Worm (Caenorhabditis elegans) whole organism, early embryonic: ENCODE results near the gene age-1.
A peak's percentile ranks its signal among the peaks of the same experiment; 100 is the strongest.

ENCODE experiments used
- B0310.2 ChIP-seq: sonication (generic microtip); optimal IDR thresholded peaks from 2 replicates; lab custom pipeline; 2016; ENCODE audit warnings: mild to moderate bottlenecking, missing genetic modification characterization, missing compliant biosample characterization
- F13C5.2 ChIP-seq: sonication (generic microtip); optimal IDR thresholded peaks from 2 replicates; lab custom pipeline; 2017; ENCODE audit warnings: mild to moderate bottlenecking, missing genetic modification characterization, inconsistent platforms, missing compliant biosample characterization
- aly-1 ChIP-seq: sonication (generic microtip); optimal IDR thresholded peaks from 2 replicates; lab custom pipeline; 2016; ENCODE audit warnings: missing genetic modification characterization, missing compliant biosample characterization
- ama-1 ChIP-seq: fragments of 150-350 bp; optimal IDR thresholded peaks from 2 replicates; lab custom pipeline; 2014
- ceh-13 ChIP-seq: fragments of 200-800 bp; sonication (Bioruptor generic); optimal IDR thresholded peaks from 2 replicates; lab custom pipeline; 2018; ENCODE audit warnings: mild to moderate bottlenecking, missing genetic modification characterization, missing compliant biosample characterization
- ceh-36 ChIP-seq: sonication (generic microtip); optimal IDR thresholded peaks from 2 replicates; lab custom pipeline; 2016; ENCODE audit warnings: missing genetic modification characterization, inconsistent platforms, missing compliant biosample characterization
- ets-7 ChIP-seq: sonication (generic microtip); optimal IDR thresholded peaks from 2 replicates; lab custom pipeline; 2016; ENCODE audit warnings: missing genotype, missing genetic modification characterization, missing compliant biosample characterization
- flt-1 ChIP-seq: fragments of 200-800 bp; sonication (Bioruptor generic); IDR thresholded peaks from 2 replicates; pipeline ENCODE4 v1.3.6; 2022; ENCODE audit warnings: missing genetic modification characterization, missing compliant biosample characterization
- hmbx-1 ChIP-seq: sonication (generic microtip); optimal IDR thresholded peaks from 2 replicates; lab custom pipeline; 2016; ENCODE audit warnings: mild to moderate bottlenecking, missing genetic modification characterization, missing compliant biosample characterization
- hmg-4 ChIP-seq: fragments of 200-800 bp; sonication (Bioruptor generic); optimal IDR thresholded peaks from 2 replicates; lab custom pipeline; 2018; ENCODE audit warnings: mild to moderate bottlenecking, missing genetic modification characterization, missing compliant biosample characterization
- hnd-1 ChIP-seq: sonication (generic microtip); optimal IDR thresholded peaks from 2 replicates; lab custom pipeline; 2016; ENCODE audit warnings: missing genetic modification characterization, missing compliant biosample characterization
- pes-1 ChIP-seq: fragments of 200-800 bp; sonication (Bioruptor generic); IDR thresholded peaks from 2 replicates; pipeline ENCODE4 v1.3.6; 2022; ENCODE audit warnings: missing genetic modification reagents, missing genetic modification characterization, missing compliant biosample characterization
- scrt-1 ChIP-seq: fragments of 200-800 bp; sonication (Bioruptor generic); IDR thresholded peaks from 2 replicates; pipeline ENCODE4 v1.3.6; 2022; ENCODE audit warnings: missing genetic modification characterization, missing compliant biosample characterization
- sea-1 ChIP-seq: fragments of 200-800 bp; sonication (Bioruptor generic); conservative IDR thresholded peaks from 2 replicates; pipeline ENCODE4 v1.3.6; 2022; ENCODE audit warnings: missing genetic modification characterization, missing compliant biosample characterization
- tbx-11 ChIP-seq: fragments of 200-800 bp; sonication (Bioruptor generic); IDR thresholded peaks from 2 replicates; pipeline ENCODE4 v1.3.6; 2022; ENCODE audit warnings: missing genetic modification characterization, missing compliant biosample characterization
- tbx-37 ChIP-seq: fragments of 200-800 bp; sonication (Bioruptor generic); conservative IDR thresholded peaks from 2 replicates; pipeline ENCODE4 v1.3.6; 2022; ENCODE audit warnings: missing genetic modification reagents, missing genetic modification characterization, missing compliant biosample characterization
- tra-4 ChIP-seq: sonication (generic microtip); optimal IDR thresholded peaks from 2 replicates; lab custom pipeline; 2017; ENCODE audit warnings: missing genetic modification characterization, missing compliant biosample characterization

age-1 gene

DNA sequence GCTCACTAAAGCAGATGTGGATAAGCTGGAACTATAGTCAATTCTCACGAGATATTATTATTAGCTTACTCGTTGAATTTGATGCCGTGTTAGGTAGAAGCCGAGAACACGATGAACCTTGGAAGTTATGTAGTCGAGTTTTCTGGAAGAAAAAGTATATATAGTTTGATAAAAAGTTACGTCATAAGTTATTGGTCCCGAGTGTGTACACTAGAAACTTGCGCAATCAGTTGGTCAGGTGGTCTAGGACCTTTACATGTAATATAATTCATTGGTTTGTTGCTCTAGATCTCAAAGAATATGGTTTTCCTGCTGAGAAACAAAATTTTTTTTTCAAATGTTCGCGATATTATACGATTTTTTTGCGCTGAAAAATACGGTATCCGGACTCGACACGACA, 9.1 kb upstream of the age-1 start:
- TF ChIP-seq hmbx-1 (tag; lab: Kevin White, UChicago) (no peak), F13C5.2 (tag; lab: Kevin White, UChicago) (no peak), B0310.2 (tag; lab: Kevin White, UChicago) (no peak), flt-1 (GFP tag; lab: Robert Waterston, UW) (no peak), ceh-13 (no peak), hnd-1 (tag; lab: Kevin White, UChicago) (no peak), ama-1 (lab: Kevin White, UChicago) (no peak), tbx-11 (GFP tag; lab: Robert Waterston, UW) (no peak), pes-1 (GFP tag; lab: Robert Waterston, UW) (no peak)

DNA sequence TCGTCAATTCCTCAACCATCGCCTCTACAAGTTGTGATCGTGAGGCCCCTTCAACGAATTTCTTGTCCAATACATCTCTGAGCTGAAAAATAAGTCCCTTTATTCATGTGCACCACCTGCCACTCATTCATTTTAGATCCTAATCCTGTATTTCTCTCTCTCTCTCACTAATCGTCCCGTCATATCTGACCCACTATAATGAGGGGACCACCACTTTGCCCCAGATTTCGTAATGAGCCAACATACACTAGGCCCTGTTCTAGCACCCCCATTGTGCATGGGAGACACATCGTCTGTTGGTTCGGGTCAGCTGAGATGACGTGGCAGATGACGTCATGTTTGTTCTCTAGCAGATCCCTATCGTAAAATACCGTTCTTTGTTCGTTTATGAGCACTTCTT, 8.6 kb upstream of the age-1 start:
- TF ChIP-seq hnd-1 (tag; lab: Kevin White, UChicago) (no peak), tbx-11 (GFP tag; lab: Robert Waterston, UW) (no peak), F13C5.2 (tag; lab: Kevin White, UChicago) (no peak), ama-1 (lab: Kevin White, UChicago) (no peak), flt-1 (GFP tag; lab: Robert Waterston, UW) (peak; percentile 35; the same call in 1 of the 2 replicates), scrt-1 (GFP tag; lab: Robert Waterston, UW) (no peak), B0310.2 (tag; lab: Kevin White, UChicago) (no peak), ets-7 (no peak), tbx-37 (GFP tag; lab: Robert Waterston, UW) (0 out of 2 replicates have a peak, but pooled peaks have one; percentile 4), aly-1 (tag; lab: Kevin White, UChicago) (no peak), tra-4 (tag; lab: Kevin White, UChicago) (no peak), ceh-13 (no peak), sea-1 (peak; percentile 56; the same call in 1 of the 2 replicates), pes-1 (GFP tag; lab: Robert Waterston, UW) (0 out of 2 replicates have a peak, but pooled peaks have one; percentile 7), ceh-36 (peak; percentile 11), hmbx-1 (tag; lab: Kevin White, UChicago) (no peak), hmg-4 (GFP tag; lab: Kevin White, UChicago) (peak; percentile 74)

DNA sequence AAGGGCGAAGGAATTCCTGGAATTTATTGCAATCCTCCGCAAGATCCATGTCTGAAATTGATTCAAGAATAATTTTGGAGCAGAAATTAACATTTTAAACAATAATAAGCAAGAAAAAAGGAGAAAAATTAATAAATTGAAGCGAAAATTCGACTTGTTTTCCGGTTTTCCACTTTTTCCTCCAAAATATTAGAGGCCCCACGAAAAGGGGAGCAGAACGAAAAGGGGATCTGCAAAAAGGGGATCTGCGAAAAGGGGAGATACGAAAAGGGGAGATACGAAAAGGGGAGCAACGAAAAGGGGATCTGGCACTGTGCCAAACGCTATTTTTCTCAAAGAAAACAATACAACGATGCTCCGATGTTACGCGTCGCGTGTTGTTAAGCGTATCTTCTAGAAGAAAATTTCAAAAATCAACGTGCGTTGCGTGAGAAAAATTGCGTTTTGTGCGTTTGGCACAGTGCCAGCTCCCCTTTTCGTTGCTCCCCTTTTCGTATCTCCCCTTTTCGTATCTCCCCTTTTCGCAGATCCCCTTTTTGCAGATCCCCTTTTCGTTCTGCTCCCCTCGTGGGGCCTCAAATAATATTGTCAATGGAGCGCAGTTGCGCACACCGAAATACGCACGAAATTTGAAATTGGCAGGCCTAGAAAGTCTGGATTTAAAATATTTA, 7.7 kb upstream of the age-1 start, which contains the start of gene Y62F5A.12:
Gene Y62F5A.12, minus strand, starts transcription at position 51 of the 671 bp plus-strand sequence.
- peak; percentile 82 for TF ChIP-seq flt-1 (GFP tag; lab: Robert Waterston, UW)
- TF ChIP-seq hnd-1 (tag; lab: Kevin White, UChicago), result peak; percentile 36
- peak; percentile 86 for TF ChIP-seq pes-1 (GFP tag; lab: Robert Waterston, UW)
- peak; percentile 63 for TF ChIP-seq tbx-11 (GFP tag; lab: Robert Waterston, UW)
- TF ChIP-seq ceh-13, result peak; percentile 14
- TF ChIP-seq hmg-4 (GFP tag; lab: Kevin White, UChicago), result peak; percentile 13
- peak; percentile 71; the same call in 1 of the 2 replicates for TF ChIP-seq scrt-1 (GFP tag; lab: Robert Waterston, UW)
- peak; percentile 86 for TF ChIP-seq tbx-37 (GFP tag; lab: Robert Waterston, UW)
- TF ChIP-seq ets-7, result peak; percentile 70
- peak; percentile 79 for TF ChIP-seq sea-1

DNA sequence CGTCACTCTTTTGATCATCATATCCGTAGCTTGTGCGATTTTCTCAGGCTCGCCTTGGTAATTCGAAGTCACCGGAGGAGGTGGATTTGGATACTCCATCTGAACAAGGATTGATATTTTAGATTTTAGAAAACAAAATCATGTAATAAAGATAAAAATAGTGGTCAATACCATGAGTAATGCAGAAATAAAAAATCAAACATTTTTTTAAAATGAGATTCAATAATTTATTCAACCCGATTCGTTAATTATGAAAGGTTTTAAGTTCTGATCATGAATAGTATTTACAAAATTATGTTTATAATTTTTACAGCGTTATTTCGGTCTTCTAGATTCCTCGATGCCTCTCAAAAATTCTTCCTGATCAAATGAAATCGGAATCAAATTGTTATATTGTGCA, 6.9 kb upstream of the age-1 start, which contains the start of gene mdt-8:
Gene mdt-8, minus strand, starts transcription at position 101 of the 400 bp plus-strand sequence.
- no peak for TF ChIP-seq flt-1 (GFP tag; lab: Robert Waterston, UW)
- no peak for TF ChIP-seq hmg-4 (GFP tag; lab: Kevin White, UChicago)
- TF ChIP-seq ets-7, result no peak
- no peak for TF ChIP-seq scrt-1 (GFP tag; lab: Robert Waterston, UW)
- TF ChIP-seq ceh-36, result no peak
- TF ChIP-seq aly-1 (tag; lab: Kevin White, UChicago), result no peak
- no peak for TF ChIP-seq pes-1 (GFP tag; lab: Robert Waterston, UW)
- no peak for TF ChIP-seq tra-4 (tag; lab: Kevin White, UChicago)
- no peak for TF ChIP-seq sea-1
- no peak for TF ChIP-seq tbx-37 (GFP tag; lab: Robert Waterston, UW)
- TF ChIP-seq B0310.2 (tag; lab: Kevin White, UChicago), result no peak
- no peak for TF ChIP-seq hnd-1 (tag; lab: Kevin White, UChicago)

DNA sequence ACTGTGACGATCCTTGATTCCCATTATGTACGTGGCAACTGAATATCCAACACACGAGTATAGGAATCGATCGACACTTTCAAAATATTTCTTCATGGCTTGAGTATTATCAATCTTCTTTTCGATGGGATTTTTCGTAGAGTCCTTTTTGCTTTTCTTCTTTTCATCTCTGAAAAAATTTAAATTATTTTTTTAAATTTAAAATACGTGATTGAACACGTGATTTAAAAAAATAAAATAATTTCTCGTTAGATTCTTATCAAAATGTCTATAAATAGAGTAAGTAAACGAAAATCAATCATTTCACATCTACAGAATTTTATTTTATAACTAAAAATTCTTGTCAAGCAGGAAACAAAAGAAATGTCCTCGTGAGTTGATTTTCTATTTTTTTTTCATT, 5.6 kb downstream of the age-1 start, which contains the start of gene Y62F5A.10:
Gene Y62F5A.10, plus strand, starts transcription at position 301 of the 400 bp plus-strand sequence.
- TF ChIP-seq tbx-37 (GFP tag; lab: Robert Waterston, UW) (no peak), aly-1 (tag; lab: Kevin White, UChicago) (no peak), ama-1 (lab: Kevin White, UChicago) (no peak), B0310.2 (tag; lab: Kevin White, UChicago) (no peak), ceh-36 (no peak), tbx-11 (GFP tag; lab: Robert Waterston, UW) (no peak), sea-1 (no peak), F13C5.2 (tag; lab: Kevin White, UChicago) (no peak), ets-7 (no peak)

DNA sequence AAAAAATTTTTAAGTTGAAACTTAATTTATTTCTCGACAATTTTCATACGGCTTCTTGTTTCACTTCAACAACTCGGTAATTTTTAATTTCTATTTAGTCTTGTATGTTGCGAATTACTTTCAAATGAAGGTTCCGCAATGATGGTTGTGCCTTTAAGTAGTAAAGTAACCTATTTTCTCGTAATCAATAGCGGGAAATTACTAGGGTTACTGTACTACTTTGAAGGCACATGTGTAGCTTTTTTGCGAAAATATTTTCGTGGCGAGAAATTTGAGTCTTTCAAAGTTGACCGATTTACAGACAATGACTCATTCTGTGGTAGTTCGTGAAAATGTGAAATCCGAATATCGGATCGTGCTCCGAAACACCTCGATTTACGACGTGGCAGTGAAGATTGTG, 8.7 kb downstream of the age-1 start, which contains the start of gene B0334.10:
Gene B0334.10, plus strand, starts transcription at position 301 of the 400 bp plus-strand sequence.
- no peak for TF ChIP-seq pes-1 (GFP tag; lab: Robert Waterston, UW)
- no peak for TF ChIP-seq ets-7
- no peak for TF ChIP-seq ceh-13
- TF ChIP-seq F13C5.2 (tag; lab: Kevin White, UChicago), result no peak
- no peak for TF ChIP-seq B0310.2 (tag; lab: Kevin White, UChicago)
- no peak for TF ChIP-seq ceh-36
- no peak for TF ChIP-seq tra-4 (tag; lab: Kevin White, UChicago)
- TF ChIP-seq hmbx-1 (tag; lab: Kevin White, UChicago), result no peak
- no peak for TF ChIP-seq aly-1 (tag; lab: Kevin White, UChicago)

DNA sequence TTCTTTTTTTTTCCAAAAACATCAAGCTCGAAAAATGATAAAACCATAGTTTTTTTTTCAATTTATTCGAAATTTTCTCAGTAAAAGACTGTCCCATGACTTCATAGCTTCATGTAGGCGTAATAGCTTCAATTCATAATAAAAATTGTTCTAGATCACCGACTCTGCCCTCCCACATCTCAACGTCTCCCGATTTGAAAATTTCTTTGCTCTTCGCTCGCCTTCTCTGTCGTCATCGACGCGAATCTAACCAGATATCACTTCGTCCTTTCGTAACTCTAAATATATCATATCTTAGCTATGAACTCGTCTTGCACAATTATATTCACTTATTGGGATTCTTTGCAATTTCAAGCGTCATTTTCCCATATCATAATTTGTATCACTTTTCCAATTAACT, 12.1 kb downstream of the age-1 start, which contains the start of gene srh-44:
Gene srh-44, plus strand, starts transcription at position 301 of the 400 bp plus-strand sequence.
- TF ChIP-seq hnd-1 (tag; lab: Kevin White, UChicago) (no peak), pes-1 (GFP tag; lab: Robert Waterston, UW) (no peak), hmbx-1 (tag; lab: Kevin White, UChicago) (no peak), ama-1 (lab: Kevin White, UChicago) (no peak), B0310.2 (tag; lab: Kevin White, UChicago) (no peak), ceh-36 (no peak), F13C5.2 (tag; lab: Kevin White, UChicago) (no peak), ceh-13 (no peak), hmg-4 (GFP tag; lab: Kevin White, UChicago) (no peak), flt-1 (GFP tag; lab: Robert Waterston, UW) (no peak), aly-1 (tag; lab: Kevin White, UChicago) (no peak), ets-7 (no peak)
